Worm (Caenorhabditis elegans): Measurements from ENCODE around the gene T13C2.7.

DNA sequence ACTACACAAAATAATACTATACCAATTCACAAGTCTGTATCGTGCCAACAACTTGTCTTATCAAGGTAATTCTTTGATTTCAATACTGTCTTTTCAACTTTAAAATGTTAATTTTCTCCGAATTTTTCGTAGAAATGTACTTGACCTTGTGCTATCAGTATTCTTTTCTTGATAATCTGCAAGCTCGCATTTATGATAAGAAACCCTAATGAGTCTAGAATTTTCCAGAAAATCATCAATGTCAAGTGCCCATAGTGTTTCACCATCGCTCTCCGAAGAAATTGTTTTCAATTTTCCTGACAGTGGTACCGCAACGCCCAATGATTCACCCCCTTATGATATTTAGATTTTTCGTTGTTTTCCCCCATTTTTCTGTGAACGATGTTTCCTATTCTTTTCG, 2.0 kb downstream of the T13C2.7 start:
- TF ChIP-seq him-1 (tag; optimal IDR thresholded peaks at IDR 0.05): no peak
- no peak for TF ChIP-seq W03F9.2 (tag; optimal IDR thresholded peaks at IDR 0.05)

Measured in whole organism, L4/young adult.